Fruit fly (Drosophila melanogaster): ENCODE data around the gene CG46320.

Gene CG46320

DNA sequence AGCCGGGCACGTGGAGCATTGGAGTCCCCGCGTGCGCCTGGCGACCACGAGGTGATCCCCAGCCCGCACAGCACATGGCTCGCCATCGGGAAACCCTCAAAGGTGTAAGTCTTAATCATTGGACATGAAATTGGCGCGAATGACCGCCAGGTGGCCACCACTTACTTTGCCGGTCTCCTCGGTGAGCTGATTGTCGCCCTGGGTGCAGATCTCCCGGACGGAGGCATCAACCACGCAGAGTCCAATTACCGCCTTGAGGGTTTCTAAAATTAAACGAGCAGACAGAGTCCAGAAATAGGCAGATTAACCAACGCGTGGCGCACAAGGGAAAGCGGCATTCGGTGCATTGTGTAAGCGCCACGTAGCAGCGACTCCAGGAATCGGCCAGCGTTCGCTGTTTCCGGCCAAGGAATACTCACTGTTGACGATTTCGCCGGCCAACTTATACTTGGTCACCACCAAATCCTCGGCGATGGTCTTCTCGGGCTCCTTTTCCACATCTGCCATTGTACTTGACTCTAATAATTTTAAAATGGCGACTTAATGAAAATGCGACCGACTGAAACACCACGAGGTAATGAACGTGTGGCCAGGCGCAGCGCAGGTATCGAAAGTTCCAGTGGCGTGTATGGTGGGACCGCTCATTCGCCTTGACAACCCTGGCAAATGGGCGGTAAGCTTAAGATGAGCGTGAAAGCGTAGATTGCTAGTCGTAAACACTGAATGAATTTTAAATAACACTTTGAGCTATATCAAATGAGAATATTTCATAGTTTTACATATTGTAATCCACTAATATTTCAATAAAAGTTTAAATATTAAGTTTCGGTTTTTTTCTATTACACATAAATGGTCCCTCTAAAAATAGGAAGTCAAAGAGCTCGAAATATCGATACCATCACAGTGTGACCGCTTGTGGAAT, 101.3 kb downstream of the CG46320 start, which contains the start of gene CG10576:
Gene CG10576, minus strand, starts transcription at position 781 of the 922 bp plus-strand sequence.
- TF ChIP-seq CG30020 (tag; optimal IDR thresholded peaks at IDR 0.05) (no peak), dimm (GFP tag; IDR thresholded peaks at IDR 0.05) (no peak), D19A (tag; optimal IDR thresholded peaks at IDR 0.05) (no peak), al (GFP tag; IDR thresholded peaks at IDR 0.05) (no peak), CG31441 (GFP tag; IDR thresholded peaks at IDR 0.05) (no peak), HHEX (GFP tag; optimal IDR thresholded peaks at IDR 0.05) (no peak), CG16813 (GFP tag; IDR thresholded peaks at IDR 0.05; ENCODE audit: partially characterized antibody) (peak; percentile 60), sisA (GFP tag; IDR thresholded peaks at IDR 0.05) (no peak), ab (GFP tag; optimal IDR thresholded peaks at IDR 0.05) (no peak), Side (GFP tag; optimal IDR thresholded peaks at IDR 0.05) (peak; percentile 14), Asciz (GFP tag; optimal IDR thresholded peaks at IDR 0.05) (no peak), Oaz (GFP tag; IDR thresholded peaks at IDR 0.05) (no peak), D (optimal IDR thresholded peaks at IDR 0.05) (peak; percentile 54), D (GFP tag; optimal IDR thresholded peaks at IDR 0.05) (no peak), pb (GFP tag; optimal IDR thresholded peaks at IDR 0.05) (no peak), CG6791 (GFP tag; IDR thresholded peaks at IDR 0.05; ENCODE audit: partially characterized antibody) (no peak), CG3726 (GFP tag; IDR thresholded peaks at IDR 0.05) (no peak), Camta (GFP tag; optimal IDR thresholded peaks at IDR 0.05) (no peak), org-1 (GFP tag; optimal IDR thresholded peaks at IDR 0.05) (no peak), CG32772 (GFP tag; IDR thresholded peaks at IDR 0.05) (no peak), gfzf (GFP tag; optimal IDR thresholded peaks at IDR 0.05) (peak; percentile 90), B-H2 (GFP tag; optimal IDR thresholded peaks at IDR 0.05) (no peak), Xbp1 (GFP tag; optimal IDR thresholded peaks at IDR 0.05) (peak; percentile 43), Hsf (GFP tag; optimal IDR thresholded peaks at IDR 0.05) (peak; percentile 9), CG6689 (GFP tag; IDR thresholded peaks at IDR 0.05) (no peak), sima (GFP tag; optimal IDR thresholded peaks at IDR 0.05) (no peak), Bdp1 (GFP tag; optimal IDR thresholded peaks at IDR 0.05) (no peak), croc (GFP tag; conservative IDR thresholded peaks at IDR 0.05) (no peak), CG18764 (GFP tag; optimal IDR thresholded peaks at IDR 0.05) (no peak), grn (GFP tag; optimal IDR thresholded peaks at IDR 0.05) (no peak), Hmx (GFP tag; optimal IDR thresholded peaks at IDR 0.05) (no peak), CG17829 (tag; optimal IDR thresholded peaks at IDR 0.05) (peak; percentile 57), ranshi (GFP tag; IDR thresholded peaks at IDR 0.05) (no peak), ems (GFP tag; optimal IDR thresholded peaks at IDR 0.05) (no peak), toy (GFP tag; IDR thresholded peaks at IDR 0.05) (no peak), CG7987 (GFP tag; optimal IDR thresholded peaks at IDR 0.05) (no peak), CG11085 (GFP tag; IDR thresholded peaks at IDR 0.05) (no peak), Dp (GFP tag; optimal IDR thresholded peaks at IDR 0.05) (peak; percentile 76), CG16815 (GFP tag; optimal IDR thresholded peaks at IDR 0.05) (no peak), ci (GFP tag; IDR thresholded peaks at IDR 0.05) (no peak), PHDP (tag; optimal IDR thresholded peaks at IDR 0.05) (no peak), Ssrp (tag; optimal IDR thresholded peaks at IDR 0.05) (no peak), CTCF (GFP tag; optimal IDR thresholded peaks at IDR 0.05) (peak; percentile 78), br (optimal IDR thresholded peaks at IDR 0.05) (no peak), aop (GFP tag; IDR thresholded peaks at IDR 0.05) (no peak), CG34422 (GFP tag; IDR thresholded peaks at IDR 0.05) (peak; percentile 80; the same call in 1 of the 3 replicates), sob (GFP tag; IDR thresholded peaks at IDR 0.05) (no peak), CG1792 (GFP tag; optimal IDR thresholded peaks at IDR 0.05) (no peak), CG11696 (GFP tag; IDR thresholded peaks at IDR 0.05) (no peak), CG3065 (GFP tag; optimal IDR thresholded peaks at IDR 0.05) (peak; percentile 12), Meics (GFP tag; optimal IDR thresholded peaks at IDR 0.05) (no peak), ftz-f1 (GFP tag; optimal IDR thresholded peaks at IDR 0.05) (no peak)
